Worm (Caenorhabditis elegans) whole organism, L4 larva: ENCODE results near the gene slc-36.3.

Experiments used
- D1046.2 ChIP-seq: fragments of 200-800 bp; sonication (Bioruptor generic); IDR thresholded peaks from 2 replicates; pipeline ENCODE4 v1.3.6; 2022; ENCODE audit warnings: missing genetic modification characterization, missing compliant biosample characterization
- F26F4.8 ChIP-seq: fragments of 200-800 bp; sonication (Bioruptor generic); conservative IDR thresholded peaks from 2 replicates; pipeline ENCODE4 v1.3.6; 2022; ENCODE audit warnings: missing genetic modification characterization, missing compliant biosample characterization
- Y105C5A.15 ChIP-seq: fragments of 200-800 bp; sonication (Bioruptor generic); IDR thresholded peaks from 2 replicates; pipeline ENCODE4 v1.3.6; 2022; ENCODE audit warnings: missing genetic modification characterization, missing compliant biosample characterization
- Y48G9A.11 ChIP-seq: fragments of 200-800 bp; sonication (Bioruptor generic); IDR thresholded peaks from 2 replicates; pipeline ENCODE4 v1.3.6; 2022; ENCODE audit warnings: missing genetic modification reagents, missing genetic modification characterization, missing compliant biosample characterization
- Y5F2A.4 ChIP-seq: fragments of 200-800 bp; sonication (Bioruptor generic); optimal IDR thresholded peaks from 2 replicates; lab custom pipeline; 2018; ENCODE audit warnings: mild to moderate bottlenecking, missing genetic modification characterization, missing compliant biosample characterization
- ZK546.5 ChIP-seq, 2 experiments: sonication (generic microtip); optimal IDR thresholded peaks; 2 replicates each; lab custom pipeline; 2017; ENCODE audit warnings: missing biosample characterization in 2 of 2, missing genetic modification characterization in 2 of 2
- arid-1 ChIP-seq: fragments of 200-800 bp; sonication (Bioruptor generic); conservative IDR thresholded peaks from 2 replicates; pipeline ENCODE4 v1.3.6; 2022; ENCODE audit warnings: missing genetic modification reagents, missing genetic modification characterization, missing compliant biosample characterization
- ceh-20 ChIP-seq: fragments of 200-800 bp; sonication (Bioruptor generic); IDR thresholded peaks from 2 replicates; pipeline ENCODE4 v1.3.6; 2022; ENCODE audit warnings: missing genetic modification reagents, missing genetic modification characterization, missing compliant biosample characterization
- ceh-82 ChIP-seq: sonication (generic microtip); optimal IDR thresholded peaks from 2 replicates; lab custom pipeline; 2017; ENCODE audit warnings: missing biosample characterization, missing genetic modification characterization
- ces-1 ChIP-seq: fragments of 150-350 bp; sonication (generic microtip); optimal IDR thresholded peaks from 4 replicates; lab custom pipeline; 2014; ENCODE audit warnings: missing biosample characterization, missing genetic modification reagents, missing genetic modification characterization
- daf-16 ChIP-seq, 3 experiments: sonication (generic microtip); optimal IDR thresholded peaks; 2 replicates each; lab custom pipeline; 2016 to 2017; ENCODE audit warnings: missing genetic modification characterization in 3 of 3, missing genetic modification reagents in 3 of 3, mild to moderate bottlenecking in 2 of 3, missing compliant biosample characterization in 2 of 3, missing biosample characterization in 1 of 3, moderate library complexity in 1 of 3
- daf-19 ChIP-seq: fragments of 200-800 bp; sonication (Bioruptor generic); conservative IDR thresholded peaks from 2 replicates; pipeline ENCODE4 v1.3.6; 2022; ENCODE audit warnings: missing genetic modification characterization, missing compliant biosample characterization
- dmd-6 ChIP-seq: fragments of 200-800 bp; sonication (Bioruptor generic); IDR thresholded peaks from 2 replicates; pipeline ENCODE4 v1.3.6; 2022; ENCODE audit warnings: missing genetic modification reagents, missing genetic modification characterization, missing compliant biosample characterization
- dpl-1 ChIP-seq: fragments of 150-350 bp; optimal IDR thresholded peaks from 2 replicates; lab custom pipeline; 2014; ENCODE audit warnings: missing biosample characterization, missing genetic modification reagents, missing genetic modification characterization
- dve-1 ChIP-seq: sonication (generic microtip); optimal IDR thresholded peaks from 2 replicates; lab custom pipeline; 2017; ENCODE audit warnings: antibody characterized with exemption, mild to moderate bottlenecking, missing genetic modification characterization, missing compliant biosample characterization; ENCODE audit not compliant: insufficient read depth
- egl-43 ChIP-seq: fragments of 200-800 bp; sonication (Bioruptor generic); IDR thresholded peaks from 2 replicates; pipeline ENCODE4 v1.3.6; 2022; ENCODE audit warnings: missing genetic modification reagents, missing genetic modification characterization, missing compliant biosample characterization
- gei-8 ChIP-seq: fragments of 200-800 bp; sonication (Bioruptor generic); optimal IDR thresholded peaks from 2 replicates; lab custom pipeline; 2018; ENCODE audit warnings: mild to moderate bottlenecking, missing genetic modification characterization, missing compliant biosample characterization
- hif-1 ChIP-seq, 2 experiments: sonication (generic microtip); optimal IDR thresholded peaks; 2 replicates each; lab custom pipeline; 2016 to 2017; ENCODE audit warnings: missing compliant biosample characterization in 2 of 2, missing genetic modification characterization in 2 of 2, missing genetic modification reagents in 2 of 2, missing genotype in 2 of 2, mild to moderate bottlenecking in 1 of 2
- hlh-11 ChIP-seq: fragments of 200-800 bp; sonication (Bioruptor generic); optimal IDR thresholded peaks from 2 replicates; lab custom pipeline; 2018; ENCODE audit warnings: mild to moderate bottlenecking, missing genetic modification characterization, missing compliant biosample characterization
- lim-7 ChIP-seq: fragments of 200-800 bp; sonication (Bioruptor generic); IDR thresholded peaks from 2 replicates; pipeline ENCODE4 v1.3.6; 2022; ENCODE audit warnings: missing genetic modification characterization, missing compliant biosample characterization
- lin-1 ChIP-seq: fragments of 200-800 bp; sonication (Bioruptor generic); IDR thresholded peaks from 2 replicates; pipeline ENCODE4 v1.3.6; 2022; ENCODE audit warnings: missing genetic modification reagents, missing genetic modification characterization, missing compliant biosample characterization
- lin-39 ChIP-seq: fragments of 150-350 bp; optimal IDR thresholded peaks from 2 replicates; lab custom pipeline; 2014; ENCODE audit warnings: missing biosample characterization, missing genetic modification reagents, missing genetic modification characterization
- lir-3 ChIP-seq: sonication (generic microtip); optimal IDR thresholded peaks from 2 replicates; lab custom pipeline; 2016; ENCODE audit warnings: mild to moderate bottlenecking, missing genetic modification characterization, missing compliant biosample characterization
- mdl-1 ChIP-seq, 2 experiments: fragments of 150-350 bp in 1 of 2; sonication (generic microtip) in 1 of 2; optimal IDR thresholded peaks; 2 replicates each; lab custom pipeline; 2014 to 2017; ENCODE audit warnings: missing biosample characterization in 2 of 2, missing genetic modification characterization in 2 of 2
- mes-2 ChIP-seq: sonication (generic microtip); optimal IDR thresholded peaks from 2 replicates; lab custom pipeline; 2016; ENCODE audit warnings: missing genotype, mild to moderate bottlenecking, missing genetic modification characterization, missing compliant biosample characterization; ENCODE audit not compliant: poor library complexity, severe bottlenecking
- mxl-2 ChIP-seq: fragments of 200-800 bp; sonication (Bioruptor generic); conservative IDR thresholded peaks from 2 replicates; pipeline ENCODE4 v1.3.6; 2022; ENCODE audit warnings: missing genetic modification reagents, missing genetic modification characterization, missing compliant biosample characterization
- nhr-102 ChIP-seq: sonication (generic microtip); optimal IDR thresholded peaks from 2 replicates; lab custom pipeline; 2016; ENCODE audit warnings: mild to moderate bottlenecking, missing genetic modification characterization, moderate library complexity, missing compliant biosample characterization
- nhr-111 ChIP-seq: fragments of 200-800 bp; sonication (Bioruptor generic); optimal IDR thresholded peaks from 2 replicates; lab custom pipeline; 2018; ENCODE audit warnings: mild to moderate bottlenecking, missing genetic modification characterization, missing compliant biosample characterization
- nhr-25 ChIP-seq: sonication (generic microtip); optimal IDR thresholded peaks from 2 replicates; lab custom pipeline; 2017; ENCODE audit warnings: missing genetic modification characterization, mild to moderate bottlenecking, missing compliant biosample characterization, antibody characterized with exemption, moderate library complexity, borderline replicate concordance; ENCODE audit not compliant: insufficient read depth
- nhr-28 ChIP-seq: fragments of 150-350 bp; optimal IDR thresholded peaks from 2 replicates; lab custom pipeline; 2014; ENCODE audit warnings: missing biosample characterization, missing genetic modification characterization
- nhr-6 ChIP-seq: fragments of 150-350 bp; optimal IDR thresholded peaks from 2 replicates; lab custom pipeline; 2014; ENCODE audit warnings: missing biosample characterization, missing genetic modification characterization
- nhr-76 ChIP-seq: fragments of 150-350 bp; optimal IDR thresholded peaks from 2 replicates; lab custom pipeline; 2014; ENCODE audit warnings: missing biosample characterization, missing genetic modification characterization
- php-3 ChIP-seq: fragments of 200-800 bp; sonication (Bioruptor generic); IDR thresholded peaks from 2 replicates; pipeline ENCODE4 v1.3.6; 2022; ENCODE audit warnings: missing genetic modification reagents, missing genetic modification characterization, missing compliant biosample characterization
- pqm-1 ChIP-seq: sonication (generic microtip); optimal IDR thresholded peaks from 2 replicates; lab custom pipeline; 2017; ENCODE audit warnings: missing biosample characterization, missing genetic modification characterization
- saeg-2 ChIP-seq: fragments of 200-800 bp; sonication (Bioruptor generic); IDR thresholded peaks from 2 replicates; pipeline ENCODE4 v1.3.6; 2022; ENCODE audit warnings: missing genetic modification reagents, missing genetic modification characterization, missing compliant biosample characterization
- set-16 ChIP-seq: fragments of 200-800 bp; sonication (Bioruptor generic); IDR thresholded peaks from 2 replicates; pipeline ENCODE4 v1.3.6; 2022; ENCODE audit warnings: missing genetic modification reagents, missing genetic modification characterization, missing compliant biosample characterization
- skn-1 ChIP-seq: fragments of 150-350 bp; optimal IDR thresholded peaks from 2 replicates; lab custom pipeline; 2014; ENCODE audit warnings: missing biosample characterization, missing genetic modification characterization
- snpc-1.2 ChIP-seq: fragments of 200-800 bp; sonication (Bioruptor generic); IDR thresholded peaks from 2 replicates; pipeline ENCODE4 v1.3.6; 2022; ENCODE audit warnings: missing genetic modification reagents, missing genetic modification characterization, missing compliant biosample characterization
- spr-1 ChIP-seq: sonication (generic microtip); optimal IDR thresholded peaks from 2 replicates; lab custom pipeline; 2016; ENCODE audit warnings: mild to moderate bottlenecking, missing genetic modification characterization, missing compliant biosample characterization
- spr-3 ChIP-seq: fragments of 200-800 bp; sonication (Bioruptor generic); optimal IDR thresholded peaks from 2 replicates; lab custom pipeline; 2018; ENCODE audit warnings: mild to moderate bottlenecking, missing genetic modification characterization, missing compliant biosample characterization
- tra-1 ChIP-seq: fragments of 200-800 bp; sonication (Bioruptor generic); IDR thresholded peaks from 2 replicates; pipeline ENCODE4 v1.3.6; 2022; ENCODE audit warnings: missing genetic modification reagents, missing genetic modification characterization, missing compliant biosample characterization
- unc-39 ChIP-seq: sonication (generic microtip); optimal IDR thresholded peaks from 2 replicates; lab custom pipeline; 2017; ENCODE audit warnings: missing biosample characterization, missing genetic modification characterization
- unc-62 ChIP-seq, 3 experiments: fragments of 150-350 bp in 1 of 3; sonication (generic microtip); optimal IDR thresholded peaks in 2 of 3; peaks in 1 of 3; 1 replicate in 1 of 3; 2 replicates in 2 of 3; lab custom pipeline; 2014 to 2017; ENCODE audit warnings: missing biosample characterization in 3 of 3, missing genetic modification characterization in 3 of 3, missing genetic modification reagents in 3 of 3, missing genotype in 1 of 3
- zag-1 ChIP-seq: fragments of 150-350 bp; optimal IDR thresholded peaks from 2 replicates; lab custom pipeline; 2014; ENCODE audit warnings: missing biosample characterization, missing genetic modification characterization
- zfp-3 ChIP-seq: fragments of 200-800 bp; sonication (Bioruptor generic); conservative IDR thresholded peaks from 2 replicates; pipeline ENCODE4 v1.3.6; 2022; ENCODE audit warnings: missing genetic modification reagents, missing genetic modification characterization, missing compliant biosample characterization
- zip-2 ChIP-seq: fragments of 150-350 bp; optimal IDR thresholded peaks from 2 replicates; lab custom pipeline; 2014; ENCODE audit warnings: missing biosample characterization, missing genetic modification characterization

slc-36.3 gene

DNA sequence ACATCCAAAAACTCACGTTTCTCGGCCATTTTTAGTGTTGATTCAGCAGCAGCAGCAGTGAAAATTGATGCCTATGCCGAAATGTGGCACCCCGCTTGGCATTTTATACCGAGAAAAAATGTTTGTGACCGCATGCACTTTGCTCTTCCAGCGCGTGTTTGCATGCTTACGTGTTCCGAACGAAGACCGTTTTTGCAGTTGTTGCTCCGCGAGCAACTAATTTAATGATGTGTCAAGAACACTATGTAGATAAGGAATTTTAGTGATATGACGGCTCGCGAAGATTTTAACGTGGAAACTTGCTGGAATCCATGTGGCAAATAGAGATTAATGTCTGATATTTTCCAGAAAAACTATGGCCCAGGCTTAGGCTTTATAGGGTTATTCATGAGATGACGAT is 45.0 kb downstream of the slc-36.3 start, which contains the start of gene dct-16 (continued):
- no peak for TF ChIP-seq daf-19 (GFP tag; lab: Robert Waterston, UW)
- no peak for TF ChIP-seq mxl-2
- TF ChIP-seq nhr-102 (tag; lab: Kevin White, UChicago): peak; percentile 85
- TF ChIP-seq nhr-25: no peak
- TF ChIP-seq zag-1 (tag; lab: Kevin White, UChicago): no peak
- TF ChIP-seq tra-1: peak; percentile 76
- TF ChIP-seq saeg-2: peak; percentile 58; the same call in 1 of the 2 replicates
- TF ChIP-seq F26F4.8: no peak

ce11 chrV:20497537-20497936 is 46.5 kb downstream of the slc-36.3 start:
- TF ChIP-seq snpc-1.2 (GFP tag; lab: Robert Waterston, UW): no peak
- TF ChIP-seq ceh-82 (tag; lab: Kevin White, UChicago): no peak
- peak; percentile 26 for TF ChIP-seq dve-1
- no peak for TF ChIP-seq set-16 (GFP tag; lab: Robert Waterston, UW)
- peak; percentile 47; the same call in 1 of the 2 replicates for TF ChIP-seq dmd-6 (GFP tag; lab: Robert Waterston, UW)
- 0 out of 2 replicates have a peak, but pooled peaks have one; percentile 45 for TF ChIP-seq ceh-20
- no peak for TF ChIP-seq zip-2 (tag; lab: Kevin White, UChicago)
- no peak for TF ChIP-seq hif-1 (tag; optimal IDR thresholded peaks at IDR 0.05; lab: Kevin White, UChicago)
- no peak; the same call in 1 of the 2 replicates for TF ChIP-seq Y105C5A.15 (GFP tag; lab: Robert Waterston, UW)
- no peak for TF ChIP-seq lin-1
- TF ChIP-seq nhr-111 (GFP tag; lab: Kevin White, UChicago): no peak
- no peak for TF ChIP-seq ZK546.5 (tag; optimal IDR thresholded peaks at IDR 0.05; lab: Kevin White, UChicago)
- TF ChIP-seq nhr-25: no peak
- TF ChIP-seq hlh-11: peak; percentile 28
- TF ChIP-seq daf-16 (GFP tag; optimal IDR thresholded peaks at IDR 0.05; lab: Kevin White, UChicago): peak in 1 of 2 experiments; percentile 23
- TF ChIP-seq daf-16 (tag; optimal IDR thresholded peaks at IDR 0.05; lab: Kevin White, UChicago): peak; percentile 18
- TF ChIP-seq nhr-102 (tag; lab: Kevin White, UChicago): peak; percentile 50
- TF ChIP-seq zag-1 (tag; lab: Kevin White, UChicago): no peak
- TF ChIP-seq F26F4.8: no peak
- peak; percentile 94 for TF ChIP-seq zfp-3 (GFP tag; lab: Robert Waterston, UW)
- no peak for TF ChIP-seq unc-39 (tag; lab: Kevin White, UChicago)
- TF ChIP-seq Y48G9A.11: peak; percentile 68
- peak; percentile 70 for TF ChIP-seq gei-8 (GFP tag; lab: Kevin White, UChicago)
- no peak for TF ChIP-seq Y5F2A.4 (GFP tag; lab: Kevin White, UChicago)
- no peak for TF ChIP-seq lim-7 (GFP tag; lab: Robert Waterston, UW)
- peak; percentile 30 for TF ChIP-seq pqm-1
- TF ChIP-seq unc-62 (GFP tag; optimal IDR thresholded peaks at IDR 0.05 in 1 of 2; lab: Kevin White, UChicago): peak in 1 of 2 experiments; percentile 32
- no peak for TF ChIP-seq unc-62 (tag; optimal IDR thresholded peaks at IDR 0.05; lab: Kevin White, UChicago)
- TF ChIP-seq skn-1 (tag; lab: Kevin White, UChicago): no peak
- no peak for TF ChIP-seq mdl-1 (tag; optimal IDR thresholded peaks at IDR 0.05; lab: Kevin White, UChicago)
- no peak for TF ChIP-seq dpl-1 (GFP tag; lab: Kevin White, UChicago)
- TF ChIP-seq egl-43 (GFP tag; lab: Robert Waterston, UW): no peak
- no peak for TF ChIP-seq lir-3 (tag; lab: Kevin White, UChicago)
- 0 out of 2 replicates have a peak, but pooled peaks have one; percentile 19 for TF ChIP-seq mxl-2
- TF ChIP-seq nhr-76 (tag; lab: Kevin White, UChicago): no peak
- TF ChIP-seq ces-1 (GFP tag; lab: Kevin White, UChicago): no peak
- peak; percentile 41; the same call in 1 of the 2 replicates for TF ChIP-seq arid-1 (GFP tag; lab: Robert Waterston, UW)
- TF ChIP-seq spr-3: no peak
- TF ChIP-seq mes-2: no peak
- no peak for TF ChIP-seq php-3 (GFP tag; lab: Robert Waterston, UW)
- TF ChIP-seq nhr-6 (tag; lab: Kevin White, UChicago): no peak
- TF ChIP-seq lin-39 (tag; lab: Kevin White, UChicago): no peak
- no peak for TF ChIP-seq nhr-28
- 0 out of 2 replicates have a peak, but pooled peaks have one; percentile 10 for TF ChIP-seq D1046.2 (GFP tag; lab: Robert Waterston, UW)
- TF ChIP-seq spr-1 (tag; lab: Kevin White, UChicago): no peak
